Fruit fly (Drosophila melanogaster): ENCODE data around the gene CG42450.

The CG42450 gene

dm6 chrX:18868142-18868541 lies 55.0 kb downstream of the CG42450 start (continued):
- TF ChIP-seq Scr (GFP tag; IDR thresholded peaks at IDR 0.05; ENCODE audit: partially characterized antibody) (no peak), Hmx (GFP tag; optimal IDR thresholded peaks at IDR 0.05) (no peak), CG3995 (GFP tag; optimal IDR thresholded peaks at IDR 0.05) (no peak), unpg (GFP tag; optimal IDR thresholded peaks at IDR 0.05) (no peak), sens (GFP tag) (peak; percentile 60), CG14014 (GFP tag; IDR thresholded peaks at IDR 0.05) (no peak), BEAF-32 (GFP tag; optimal IDR thresholded peaks at IDR 0.05) (peak; percentile 8), CG4820 (GFP tag; optimal IDR thresholded peaks at IDR 0.05) (peak; percentile 71), slou (GFP tag; optimal IDR thresholded peaks at IDR 0.05) (no peak), CG8388 (GFP tag; optimal IDR thresholded peaks at IDR 0.05) (no peak), CG32767 (GFP tag; IDR thresholded peaks at IDR 0.05) (no peak), CG1233 (GFP tag; optimal IDR thresholded peaks at IDR 0.05) (no peak), Adf1 (GFP tag; IDR thresholded peaks at IDR 0.05) (no peak), gcm (GFP tag; optimal IDR thresholded peaks at IDR 0.05) (peak; percentile 17), ase (GFP tag; IDR thresholded peaks at IDR 0.05) (no peak), gfzf (GFP tag; optimal IDR thresholded peaks at IDR 0.05) (peak; percentile 4), tgo (GFP tag; IDR thresholded peaks at IDR 0.05) (no peak), croc (GFP tag; conservative IDR thresholded peaks at IDR 0.05) (no peak)

- TF ChIP-seq btn (GFP tag; optimal IDR thresholded peaks at IDR 0.05) (no peak), crol (GFP tag; IDR thresholded peaks at IDR 0.05) (peak; percentile 81), kay (GFP tag; optimal IDR thresholded peaks at IDR 0.05) (peak; percentile 47), nom (GFP tag; optimal IDR thresholded peaks at IDR 0.05) (peak; percentile 45), fd102C (GFP tag; optimal IDR thresholded peaks at IDR 0.05) (no peak), Deaf1 (tag; optimal IDR thresholded peaks at IDR 0.05) (no peak), hb (GFP tag; IDR thresholded peaks at IDR 0.05; ENCODE audit: partially characterized antibody) (no peak), Dp (GFP tag; optimal IDR thresholded peaks at IDR 0.05) (no peak), CG10979 (tag; optimal IDR thresholded peaks at IDR 0.05) (peak; percentile 32), NK7.1 (GFP tag; optimal IDR thresholded peaks at IDR 0.05) (peak; percentile 9), stc (GFP tag; IDR thresholded peaks at IDR 0.05) (0 out of 2 replicates have a peak, but pooled peaks have one; percentile 44), seq (GFP tag; IDR thresholded peaks at IDR 0.05) (peak; percentile 62), ranshi (GFP tag; IDR thresholded peaks at IDR 0.05) (peak; percentile 63; the same call in 1 of the 2 replicates), mirr (GFP tag; optimal IDR thresholded peaks at IDR 0.05) (no peak), dpn (GFP tag; optimal IDR thresholded peaks at IDR 0.05) (peak; percentile 33 to 56), slbo (GFP tag; IDR thresholded peaks at IDR 0.05) (peak; percentile 65), CG15269 (tag; optimal IDR thresholded peaks at IDR 0.05) (peak; percentile 65), CG14965 (GFP tag; optimal IDR thresholded peaks at IDR 0.05; ENCODE audit: borderline replicate concordance) (no peak), ci (GFP tag; IDR thresholded peaks at IDR 0.05) (peak; percentile 65; the same call in 1 of the 3 replicates), Sox100B (GFP tag; optimal IDR thresholded peaks at IDR 0.05) (no peak), CG6654 (GFP tag; optimal IDR thresholded peaks at IDR 0.05) (peak; percentile 14), CG10321 (GFP tag; IDR thresholded peaks at IDR 0.05) (no peak), CG10654 (GFP tag; optimal IDR thresholded peaks at IDR 0.05) (peak; percentile 34), chm (GFP tag; IDR thresholded peaks at IDR 0.05) (peak; percentile 65; the same call in 1 of the 2 replicates), CG14710 (tag; optimal IDR thresholded peaks at IDR 0.05) (peak; percentile 14), CG11504 (tag; optimal IDR thresholded peaks at IDR 0.05) (no peak), ab (GFP tag; optimal IDR thresholded peaks at IDR 0.05) (no peak), CG6765 (GFP tag; optimal IDR thresholded peaks at IDR 0.05) (no peak), CG8478 (optimal IDR thresholded peaks at IDR 0.05) (no peak), Atf6 (GFP tag; IDR thresholded peaks at IDR 0.05) (peak; percentile 30; the same call in 1 of the 2 replicates), CG8924 (tag; optimal IDR thresholded peaks at IDR 0.05) (no peak), CG1603 (tag; optimal IDR thresholded peaks at IDR 0.05) (no peak)
These were observed 56.5 kb downstream of the CG42450 start for dm6 chrX:18869489-18870132.
